Worm (Caenorhabditis elegans) whole organism, young adult: ENCODE measurements around the gene srsx-39.
"Not testable (repeated sequence)": the region's sequence is repeated elsewhere in the genome, so short reads cannot be mapped to it uniquely, and the experiment has no call there.

Source experiments
- aptf-3 ChIP-seq: fragments of 200-800 bp; sonication (Bioruptor generic); IDR thresholded peaks from 2 replicates; pipeline ENCODE4 v1.3.6; 2022; ENCODE audit warnings: missing genetic modification characterization, missing compliant biosample characterization
- ceh-58 ChIP-seq: fragments of 200-800 bp; sonication (Bioruptor generic); IDR thresholded peaks from 2 replicates; pipeline ENCODE4 v1.3.6; 2022; ENCODE audit warnings: missing genetic modification characterization, missing compliant biosample characterization
- egrh-3 ChIP-seq: fragments of 200-800 bp; sonication (Bioruptor generic); IDR thresholded peaks from 2 replicates; pipeline ENCODE4 v1.3.6; 2022; ENCODE audit warnings: missing genetic modification reagents, missing genetic modification characterization, missing compliant biosample characterization
- hrde-1 ChIP-seq: sonication (generic microtip); optimal IDR thresholded peaks from 2 replicates; lab custom pipeline; 2016; ENCODE audit warnings: missing genetic modification characterization, mild to moderate bottlenecking, missing compliant biosample characterization, moderate library complexity, missing genotype, missing genetic modification reagents, borderline replicate concordance
- snpc-3.4 ChIP-seq: sonication (generic microtip); optimal IDR thresholded peaks from 2 replicates; lab custom pipeline; 2017; ENCODE audit warnings: missing genetic modification characterization, mild to moderate bottlenecking, missing compliant biosample characterization, antibody characterized with exemption, moderate library complexity, missing genotype, missing genetic modification reagents
- zfh-2 ChIP-seq: fragments of 200-800 bp; sonication (Bioruptor generic); conservative IDR thresholded peaks from 2 replicates; pipeline ENCODE4 v1.3.6; 2022; ENCODE audit warnings: missing genetic modification reagents, missing genetic modification characterization, missing compliant biosample characterization

srsx-39 gene

DNA sequence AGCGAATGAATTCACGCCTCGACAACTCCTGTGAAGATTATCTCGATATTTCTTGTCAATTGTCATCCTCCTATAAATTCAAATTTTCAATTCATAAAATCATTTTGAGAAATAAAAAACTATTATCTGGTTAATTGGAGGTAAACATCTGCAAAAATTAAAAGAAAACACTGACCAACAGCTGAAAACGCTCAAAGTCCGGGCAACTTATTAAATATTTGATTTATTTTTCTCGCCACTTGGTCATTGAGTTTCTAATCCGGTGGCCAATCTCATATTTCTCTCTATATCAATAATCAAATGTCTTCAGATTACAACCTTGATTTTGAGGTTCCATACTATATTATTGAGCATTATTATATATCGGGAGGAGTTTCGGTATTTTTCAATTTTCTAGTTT lies 44.7 kb downstream of the srsx-39 start, which contains the start of gene sri-24:
sri-24 (plus strand) TSS at position 301 of the 400 bp plus-strand sequence.
- not testable (repeated sequence) for TF ChIP-seq snpc-3.4 (tag; lab: Kevin White, UChicago); ceh-58 (GFP tag; lab: Robert Waterston, UW); aptf-3 (GFP tag; lab: Robert Waterston, UW)
- TF ChIP-seq, all 124 proteins: peak for 0; not testable (repeated sequence) for 124

DNA sequence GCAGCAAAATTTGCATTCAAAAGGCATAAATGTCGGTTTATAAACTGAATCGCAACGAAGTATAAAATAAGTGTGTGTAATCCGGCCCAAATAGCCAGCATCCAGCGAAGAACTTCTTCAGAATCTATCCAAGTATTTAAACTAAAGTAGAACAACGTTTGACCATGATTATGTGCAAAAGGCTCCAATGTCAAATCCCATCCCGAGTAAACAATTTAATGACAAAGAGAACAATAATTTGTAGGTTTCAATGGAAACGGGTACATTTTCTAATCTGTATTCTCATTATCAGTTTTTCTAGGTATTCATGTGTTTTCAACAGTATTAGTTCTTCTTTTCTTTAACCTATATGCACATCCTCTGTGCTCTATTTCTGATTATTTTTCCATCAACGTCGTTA lies 48.9 kb downstream of the srsx-39 start, which contains the start of gene C41G6.12:
C41G6.12 (minus strand) TSS at position 101 of the 400 bp plus-strand sequence.
- TF ChIP-seq zfh-2; egrh-3 (GFP tag; lab: Robert Waterston, UW); hrde-1 (tag; lab: Kevin White, UChicago): not testable (repeated sequence)
